Fruit fly (Drosophila melanogaster) whole organism, embryonic: Measurements from ENCODE around the gene Vajk2.

Experiments
- CG15479 ChIP-seq: fragments of 200-800 bp; sonication (Bioruptor generic); optimal IDR thresholded peaks from 3 replicates; lab custom pipeline; 2019; ENCODE audit warnings: missing biosample characterization, mild to moderate bottlenecking, missing genetic modification characterization, moderate library complexity
- Kr ChIP-seq: fragments of 200-800 bp; sonication (Bioruptor generic); optimal IDR thresholded peaks from 2 replicates; lab custom pipeline; 2017; ENCODE audit warnings: missing biosample characterization, mild to moderate bottlenecking, missing genetic modification characterization
- crp ChIP-seq, 2 experiments: fragments of 200-800 bp; sonication (Bioruptor generic); optimal IDR thresholded peaks; 2 replicates in 1 of 2; 3 replicates in 1 of 2; lab custom pipeline; 2017; ENCODE audit warnings: missing biosample characterization in 2 of 2, missing genetic modification characterization in 2 of 2, mild to moderate bottlenecking in 1 of 2, moderate library complexity in 1 of 2
- pan ChIP-seq, 4 experiments: fragments of >200 bp in 3 of 4; fragments of 200-800 bp in 1 of 4; sonication (Bioruptor generic) in 1 of 4; optimal IDR thresholded peaks in 3 of 4; IDR thresholded peaks in 1 of 4; 2 replicates each; pipeline versions ENCODE4 v1.3.6 to Lab custom; 2017 to 2022; ENCODE audit warnings: missing biosample characterization in 2 of 4, missing genetic modification characterization in 2 of 4, mixed read lengths in 1 of 4

DNA sequence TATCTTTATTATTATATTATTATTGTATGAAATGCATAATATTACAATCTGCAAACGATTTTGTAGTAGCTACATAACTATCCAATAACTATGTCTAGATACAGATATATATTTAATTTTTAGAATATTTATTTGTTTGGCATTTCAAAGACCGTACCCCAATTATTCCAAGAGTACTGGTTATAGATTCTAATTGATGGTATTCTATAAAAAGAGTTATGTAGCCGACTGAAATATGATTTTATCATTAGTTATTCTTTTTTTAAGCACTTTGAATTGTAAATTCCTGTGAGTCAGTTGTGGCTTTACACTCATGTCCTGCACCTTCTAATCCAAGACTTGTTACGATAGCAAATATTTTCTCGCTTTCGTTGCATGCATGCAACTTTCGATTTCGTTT, 8.8 kb downstream of the Vajk2 start:
- no peak for TF ChIP-seq Kr
- no peak for TF ChIP-seq CG15479
- no peak for TF ChIP-seq crp (GFP tag; optimal IDR thresholded peaks at IDR 0.05; lab: Kevin White, UChicago)
- TF ChIP-seq pan (optimal IDR thresholded peaks at IDR 0.05; lab: Kevin White, UChicago): no peak
- no peak for TF ChIP-seq pan (GFP tag; optimal IDR thresholded peaks at IDR 0.05 in 1 of 2, IDR thresholded peaks at IDR 0.05 in 1 of 2)
